Fruit fly (Drosophila melanogaster) whole organism, prepupa: Measurements from ENCODE around the gene CG31807.

Experiments
- Blimp-1 ChIP-seq: fragments of 200-800 bp; sonication (Bioruptor generic); optimal IDR thresholded peaks from 3 replicates; lab custom pipeline; 2017; ENCODE audit warnings: missing biosample characterization, missing genetic modification characterization, mild to moderate bottlenecking, moderate library complexity, missing genetic modification reagents
- CG11294 ChIP-seq: fragments of 200-800 bp; sonication (Bioruptor generic); IDR thresholded peaks from 2 replicates; pipeline ENCODE4 v1.3.6; 2022; ENCODE audit warnings: missing biosample characterization, missing genetic modification characterization
- CG15336 ChIP-seq: fragments of 200-800 bp; sonication (Bioruptor generic); IDR thresholded peaks from 2 replicates; pipeline ENCODE4 v1.3.6; 2022; ENCODE audit warnings: missing biosample characterization, missing genetic modification characterization
- CG1621 ChIP-seq: fragments of 200-800 bp; sonication (Bioruptor generic); optimal IDR thresholded peaks from 3 replicates; lab custom pipeline; 2018; ENCODE audit warnings: missing biosample characterization, mild to moderate bottlenecking, missing genetic modification characterization
- CG16779 ChIP-seq: fragments of 200-800 bp; sonication (Bioruptor generic); optimal IDR thresholded peaks from 3 replicates; lab custom pipeline; 2017; ENCODE audit warnings: missing biosample characterization, mild to moderate bottlenecking, missing genetic modification characterization
- CG31627 ChIP-seq: fragments of 200-800 bp; sonication (Bioruptor generic); optimal IDR thresholded peaks from 3 replicates; lab custom pipeline; 2016; ENCODE audit warnings: missing biosample characterization, missing genetic modification characterization
- CG32006 ChIP-seq: fragments of 200-800 bp; sonication (Bioruptor generic); optimal IDR thresholded peaks from 3 replicates; lab custom pipeline; 2017; ENCODE audit warnings: missing biosample characterization, mild to moderate bottlenecking, missing genetic modification characterization
- CG34406 ChIP-seq: fragments of 200-800 bp; sonication (Bioruptor generic); optimal IDR thresholded peaks from 3 replicates; lab custom pipeline; 2016; ENCODE audit warnings: missing biosample characterization, missing genetic modification characterization
- CG3919 ChIP-seq: fragments of 200-800 bp; sonication (Bioruptor generic); optimal IDR thresholded peaks from 3 replicates; lab custom pipeline; 2016; ENCODE audit warnings: missing biosample characterization, missing genetic modification characterization
- CG4318 ChIP-seq: fragments of 200-800 bp; sonication (Bioruptor generic); optimal IDR thresholded peaks from 3 replicates; lab custom pipeline; 2017; ENCODE audit warnings: missing biosample characterization, mild to moderate bottlenecking, missing genetic modification characterization
- CG6276 ChIP-seq: fragments of 200-800 bp; sonication (Bioruptor generic); optimal IDR thresholded peaks from 2 replicates; lab custom pipeline; 2017; ENCODE audit warnings: missing biosample characterization, mild to moderate bottlenecking, missing genetic modification characterization
- CG6854 ChIP-seq: fragments of 200-800 bp; sonication (Bioruptor generic); optimal IDR thresholded peaks from 2 replicates; lab custom pipeline; 2017; ENCODE audit warnings: missing biosample characterization, mild to moderate bottlenecking, missing genetic modification characterization
- CG7368 ChIP-seq: fragments of 200-800 bp; sonication (Bioruptor generic); optimal IDR thresholded peaks from 3 replicates; lab custom pipeline; 2016; ENCODE audit warnings: missing biosample characterization, missing genetic modification characterization
- CG8632 ChIP-seq: fragments of 200-800 bp; sonication (Bioruptor generic); optimal IDR thresholded peaks from 3 replicates; lab custom pipeline; 2016; ENCODE audit warnings: missing biosample characterization, missing genetic modification characterization
- CG9139 ChIP-seq: fragments of 200-800 bp; sonication (Bioruptor generic); optimal IDR thresholded peaks from 3 replicates; lab custom pipeline; 2017; ENCODE audit warnings: missing biosample characterization, mild to moderate bottlenecking, missing genetic modification characterization
- Eip75B ChIP-seq: fragments of 200-800 bp; sonication (Bioruptor generic); optimal IDR thresholded peaks from 3 replicates; lab custom pipeline; 2016; ENCODE audit warnings: missing biosample characterization, missing genetic modification characterization
- Eip93F ChIP-seq: fragments of 200-800 bp; sonication (Bioruptor generic); optimal IDR thresholded peaks from 2 replicates; lab custom pipeline; 2016; ENCODE audit warnings: missing biosample characterization, mild to moderate bottlenecking, missing genetic modification characterization
- Ets21C ChIP-seq: fragments of 200-800 bp; sonication (Bioruptor generic); optimal IDR thresholded peaks from 3 replicates; lab custom pipeline; 2016; ENCODE audit warnings: missing biosample characterization, missing genetic modification characterization
- Ets96B ChIP-seq: fragments of 200-800 bp; optimal IDR thresholded peaks from 2 replicates; lab custom pipeline; 2019; ENCODE audit warnings: missing biosample characterization, mild to moderate bottlenecking, missing genetic modification characterization, moderate library complexity
- Gug ChIP-seq: fragments of 200-800 bp; sonication (Bioruptor generic); IDR thresholded peaks from 2 replicates; pipeline ENCODE4 v1.3.6; 2022; ENCODE audit warnings: missing biosample characterization, missing genetic modification characterization
- Hr38 ChIP-seq: sonication (Bioruptor generic); optimal IDR thresholded peaks from 2 replicates; lab custom pipeline; 2016; ENCODE audit warnings: missing biosample characterization, missing genetic modification characterization
- Hr4 ChIP-seq: fragments of 200-800 bp; sonication (Bioruptor generic); optimal IDR thresholded peaks from 3 replicates; lab custom pipeline; 2016; ENCODE audit warnings: missing biosample characterization, missing genetic modification characterization
- Lpt ChIP-seq: fragments of 200-800 bp; sonication (Bioruptor generic); optimal IDR thresholded peaks from 3 replicates; lab custom pipeline; 2016; ENCODE audit warnings: missing biosample characterization, missing genetic modification characterization
- Met ChIP-seq: fragments of 200-800 bp; sonication (Bioruptor generic); optimal IDR thresholded peaks from 3 replicates; lab custom pipeline; 2016; ENCODE audit warnings: missing biosample characterization, missing genetic modification characterization
- Sox14 ChIP-seq: fragments of 200-800 bp; sonication (Bioruptor generic); optimal IDR thresholded peaks from 3 replicates; lab custom pipeline; 2016; ENCODE audit warnings: missing biosample characterization, missing genetic modification characterization
- Sox15 ChIP-seq: fragments of 200-800 bp; sonication (Bioruptor generic); optimal IDR thresholded peaks from 3 replicates; lab custom pipeline; 2016; ENCODE audit warnings: missing biosample characterization, missing genetic modification characterization
- acj6 ChIP-seq: fragments of 200-800 bp; sonication (Bioruptor generic); optimal IDR thresholded peaks from 3 replicates; lab custom pipeline; 2016; ENCODE audit warnings: missing biosample characterization, missing genetic modification characterization
- dac ChIP-seq: fragments of 200-800 bp; sonication (Bioruptor generic); optimal IDR thresholded peaks from 2 replicates; lab custom pipeline; 2017; ENCODE audit warnings: missing biosample characterization, mild to moderate bottlenecking, missing genetic modification characterization
- dsx ChIP-seq: fragments of 200-800 bp; optimal IDR thresholded peaks from 3 replicates; lab custom pipeline; 2019; ENCODE audit warnings: missing biosample characterization, mild to moderate bottlenecking, missing genetic modification characterization, moderate library complexity; ENCODE audit not compliant: poor library complexity, severe bottlenecking
- eg ChIP-seq: fragments of 200-800 bp; sonication (Bioruptor generic); IDR thresholded peaks from 3 replicates; pipeline ENCODE4 v1.3.6; 2022; ENCODE audit warnings: missing biosample characterization, missing genetic modification characterization
- fd59A ChIP-seq: fragments of 200-800 bp; sonication (Bioruptor generic); optimal IDR thresholded peaks from 2 replicates; lab custom pipeline; 2017; ENCODE audit warnings: missing biosample characterization, mild to moderate bottlenecking, missing genetic modification characterization, missing genetic modification reagents
- fkh ChIP-seq: fragments of 200-800 bp; sonication (Bioruptor generic); optimal IDR thresholded peaks from 3 replicates; lab custom pipeline; 2017; ENCODE audit warnings: missing biosample characterization, mild to moderate bottlenecking, missing genetic modification characterization, moderate library complexity
- net ChIP-seq: fragments of 200-800 bp; sonication (Bioruptor generic); optimal IDR thresholded peaks from 3 replicates; lab custom pipeline; 2016; ENCODE audit warnings: missing biosample characterization, missing genetic modification characterization
- pdm3 ChIP-seq: fragments of 200-800 bp; sonication (Bioruptor generic); optimal IDR thresholded peaks from 3 replicates; lab custom pipeline; 2016; ENCODE audit warnings: missing biosample characterization, missing genetic modification characterization
- spab ChIP-seq: fragments of 200-800 bp; sonication (Bioruptor generic); optimal IDR thresholded peaks from 2 replicates; lab custom pipeline; 2017; ENCODE audit warnings: missing biosample characterization, mild to moderate bottlenecking, missing genetic modification characterization, missing genetic modification reagents
- ss ChIP-seq, 2 experiments: fragments of 200-800 bp; sonication (Bioruptor generic); optimal IDR thresholded peaks; 2 replicates in 1 of 2; 3 replicates in 1 of 2; lab custom pipeline; 2017 to 2018; ENCODE audit warnings: mild to moderate bottlenecking in 2 of 2, missing biosample characterization in 2 of 2, missing genetic modification characterization in 2 of 2, moderate library complexity in 1 of 2
- svp ChIP-seq: fragments of 200-800 bp; sonication (Bioruptor generic); peaks from one replicate; lab custom pipeline; 2016; ENCODE audit warnings: missing biosample characterization, missing genetic modification characterization
- topi ChIP-seq: fragments of 200-800 bp; sonication (Bioruptor generic); optimal IDR thresholded peaks from 3 replicates; lab custom pipeline; 2016; ENCODE audit warnings: missing biosample characterization, missing genetic modification characterization

CG31807 gene

DNA sequence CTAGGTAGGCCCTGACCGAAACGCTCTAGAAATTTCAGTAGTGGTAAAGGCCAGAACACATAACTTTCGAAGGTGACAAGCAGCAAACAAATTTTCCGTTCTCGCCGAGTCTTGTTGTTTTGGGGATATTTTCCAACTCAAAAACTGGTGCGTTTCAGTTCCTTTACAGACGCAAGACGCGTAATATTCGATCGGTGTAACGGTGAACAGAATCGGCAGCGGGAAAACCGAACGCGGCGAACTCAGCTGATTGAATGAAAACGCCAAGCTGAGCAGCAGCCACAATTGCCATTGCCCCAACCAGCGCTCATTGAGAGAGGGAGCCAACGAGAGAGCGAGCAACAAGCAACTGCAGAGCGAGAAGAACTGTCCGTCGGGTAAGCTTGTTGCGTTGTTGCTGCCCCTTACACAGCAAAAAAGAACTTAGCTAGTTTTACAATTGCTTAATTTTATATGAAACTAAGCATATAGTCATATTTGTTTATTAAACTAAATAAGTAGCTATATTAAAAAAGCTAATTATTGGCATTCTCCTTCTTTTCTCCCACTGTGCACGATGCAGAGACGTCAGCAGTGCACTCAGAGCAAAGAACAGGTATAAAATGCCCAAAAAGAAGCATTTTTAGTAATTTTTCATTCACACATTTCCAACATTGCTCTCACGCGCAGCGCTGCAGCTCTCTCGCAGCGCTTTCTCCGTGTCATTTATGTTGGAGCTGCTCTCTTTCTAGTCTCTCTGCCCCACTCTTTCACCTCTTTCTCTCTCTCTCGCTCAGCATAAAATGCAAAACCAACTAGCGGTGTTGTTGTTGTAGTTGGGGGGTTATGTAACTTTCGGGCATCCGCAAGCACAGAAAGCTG, 32.3 kb upstream of the CG31807 start, which contains the start of the genes Cyt-c-d and CG31808 (continued):
- TF ChIP-seq CG9139 (GFP tag; lab: Kevin White, UChicago) = peak; percentile 84
- peak; percentile 97 for TF ChIP-seq Gug
- TF ChIP-seq CG15336 (GFP tag; lab: Robert Waterston, UW) = peak; percentile 100
- peak; percentile 85 for TF ChIP-seq Blimp-1 (GFP tag; lab: Kevin White, UChicago)
- peak; percentile 96 for TF ChIP-seq CG34406
- peak; percentile 93 for TF ChIP-seq CG6854 (GFP tag; lab: Kevin White, UChicago)
- peak; percentile 97 for TF ChIP-seq Sox14
- peak; percentile 97 for TF ChIP-seq topi
- peak; percentile 93 for TF ChIP-seq dsx
- TF ChIP-seq Eip93F (GFP tag; lab: Kevin White, UChicago) = peak; percentile 88
- peak; percentile 98 for TF ChIP-seq Met
- TF ChIP-seq svp (GFP tag; lab: Kevin White, UChicago) = peak; percentile 98
- peak; percentile 90 for TF ChIP-seq fd59A (GFP tag; lab: Kevin White, UChicago)
- TF ChIP-seq eg (GFP tag; lab: Robert Waterston, UW) = peak; percentile 99
- peak; percentile 99 for TF ChIP-seq Lpt (GFP tag; lab: Kevin White, UChicago)
- peak; percentile 95 for TF ChIP-seq CG8632 (GFP tag; lab: Kevin White, UChicago)
- peak; percentile 61 for TF ChIP-seq fkh (GFP tag; lab: Kevin White, UChicago)
- TF ChIP-seq net (GFP tag; lab: Kevin White, UChicago) = peak; percentile 98
- TF ChIP-seq Ets96B (tag; lab: Kevin White, UChicago) = peak; percentile 94
- TF ChIP-seq Sox15 (GFP tag; lab: Kevin White, UChicago) = peak; percentile 89
- peak; percentile 93 for TF ChIP-seq Ets21C (GFP tag; lab: Kevin White, UChicago)
- peak; percentile 99 for TF ChIP-seq Hr4 (GFP tag; lab: Kevin White, UChicago)
- TF ChIP-seq, all 60 proteins: peak for 60

dm6 chr2L:16715133-16715833, 31.5 kb upstream of the CG31807 start:
- TF ChIP-seq acj6 (GFP tag; lab: Kevin White, UChicago) (no peak), Hr4 (GFP tag; lab: Kevin White, UChicago) (no peak), spab (no peak), CG4318 (GFP tag; lab: Kevin White, UChicago) (no peak), Eip75B (GFP tag; lab: Kevin White, UChicago) (no peak), CG6276 (GFP tag; lab: Kevin White, UChicago) (no peak), topi (no peak), pdm3 (GFP tag; lab: Kevin White, UChicago) (no peak), dsx (no peak), CG1621 (tag; lab: Kevin White, UChicago) (no peak), dac (GFP tag; lab: Kevin White, UChicago) (no peak)

- TF ChIP-seq CG34406 = no peak
- peak; percentile 51 for TF ChIP-seq fkh (GFP tag; lab: Kevin White, UChicago)
Observed at dm6 chr2L:16713929-16714328, 30.1 kb upstream of the CG31807 start.

dm6 chr2L:16711891-16712290, 28.1 kb upstream of the CG31807 start:
- TF ChIP-seq CG31627 (GFP tag; lab: Kevin White, UChicago) (no peak), Hr38 (no peak), pdm3 (GFP tag; lab: Kevin White, UChicago) (no peak), CG1621 (tag; lab: Kevin White, UChicago) (no peak), net (GFP tag; lab: Kevin White, UChicago) (no peak), Ets96B (tag; lab: Kevin White, UChicago) (no peak), CG7368 (GFP tag; lab: Kevin White, UChicago) (no peak), CG11294 (GFP tag; lab: Robert Waterston, UW) (no peak), Gug (no peak), CG3919 (GFP tag; lab: Kevin White, UChicago) (no peak), CG4318 (GFP tag; lab: Kevin White, UChicago) (no peak), CG16779 (tag; lab: Kevin White, UChicago) (no peak), CG32006 (GFP tag; lab: Kevin White, UChicago) (no peak), Hr4 (GFP tag; lab: Kevin White, UChicago) (no peak), ss (GFP tag; optimal IDR thresholded peaks at IDR 0.05; lab: Kevin White, UChicago) (no peak)
